Fruit fly (Drosophila melanogaster): ENCODE results near the gene ppk28.

Gene ppk28

dm6 chrX:16803299-16803698, 2.6 kb upstream of the ppk28 start, which contains the start of the genes Rai1 and CG13005 (continued):
- TF ChIP-seq shn (GFP tag; optimal IDR thresholded peaks at IDR 0.05) (no peak), CG7271 (tag; optimal IDR thresholded peaks at IDR 0.05) (no peak)

DNA sequence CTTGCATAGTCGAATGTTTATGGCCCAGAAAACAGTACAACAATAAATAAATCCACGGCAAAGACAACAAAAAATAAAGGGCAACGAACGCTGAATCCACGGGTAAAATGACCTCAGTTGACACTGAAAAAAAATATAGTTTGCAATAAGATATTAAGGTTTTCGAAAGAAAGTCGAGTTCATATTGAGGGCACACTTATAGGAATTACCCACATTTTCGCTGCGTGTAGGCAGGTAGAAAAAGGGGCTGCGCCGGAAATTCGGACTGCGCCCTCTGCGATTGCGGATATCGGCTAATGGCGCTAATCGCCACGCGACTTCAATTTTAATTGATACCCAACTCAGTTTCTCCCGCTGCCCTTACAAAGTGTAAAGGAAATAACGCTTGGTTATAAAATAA, 2.8 kb downstream of the ppk28 start:
- peak; percentile 5 for TF ChIP-seq Oli (tag; optimal IDR thresholded peaks at IDR 0.05)
- TF ChIP-seq Dp (GFP tag; optimal IDR thresholded peaks at IDR 0.05) = no peak
- TF ChIP-seq CG6689 (GFP tag; IDR thresholded peaks at IDR 0.05) = 0 out of 2 replicates have a peak, but pooled peaks have one; percentile 10
- TF ChIP-seq lilli (GFP tag; optimal IDR thresholded peaks at IDR 0.05) = peak; percentile 4
- TF ChIP-seq ATbp (GFP tag; optimal IDR thresholded peaks at IDR 0.05) = peak; percentile 2
- TF ChIP-seq klu (GFP tag; IDR thresholded peaks at IDR 0.05) = no peak
- TF ChIP-seq row (GFP tag; IDR thresholded peaks at IDR 0.05) = peak; percentile 27; the same call in 1 of the 3 replicates
- TF ChIP-seq CG12391 (tag; optimal IDR thresholded peaks at IDR 0.05) = no peak
- 0 out of 3 replicates have a peak, but pooled peaks have one; percentile 19 for TF ChIP-seq dysf (GFP tag; IDR thresholded peaks at IDR 0.05)
- TF ChIP-seq wek (GFP tag; optimal IDR thresholded peaks at IDR 0.05) = no peak
- TF ChIP-seq Sry-β (GFP tag; optimal IDR thresholded peaks at IDR 0.05) = no peak
- peak; percentile 24 for TF ChIP-seq dmrt99B (tag; optimal IDR thresholded peaks at IDR 0.05)
- peak; percentile 14; the same call in 1 of the 2 replicates for TF ChIP-seq Atf6 (GFP tag; IDR thresholded peaks at IDR 0.05)
- peak; percentile 1 for TF ChIP-seq CG11504 (tag; optimal IDR thresholded peaks at IDR 0.05)
- TF ChIP-seq CG14441 (GFP tag; IDR thresholded peaks at IDR 0.05) = peak; percentile 20; the same call in 1 of the 2 replicates
- TF ChIP-seq Abd-B (GFP tag; optimal IDR thresholded peaks at IDR 0.05) = no peak
- 0 out of 3 replicates have a peak, but pooled peaks have one; percentile 13 for TF ChIP-seq H15 (GFP tag; IDR thresholded peaks at IDR 0.05)
- TF ChIP-seq Dip2 (GFP tag; IDR thresholded peaks at IDR 0.05) = no peak
- peak; percentile 42 for TF ChIP-seq cad (GFP tag; optimal IDR thresholded peaks at IDR 0.05)
- peak; percentile 54 for TF ChIP-seq zf30C (GFP tag; optimal IDR thresholded peaks at IDR 0.05)
- TF ChIP-seq esg (GFP tag; conservative IDR thresholded peaks at IDR 0.05) = 0 out of 2 replicates have a peak, but pooled peaks have one; percentile 13
- 0 out of 3 replicates have a peak, but pooled peaks have one; percentile 40 for TF ChIP-seq Optix (GFP tag; IDR thresholded peaks at IDR 0.05)
- peak; percentile 35 for TF ChIP-seq CG7839 (tag; optimal IDR thresholded peaks at IDR 0.05)
- TF ChIP-seq NK7.1 (GFP tag; optimal IDR thresholded peaks at IDR 0.05) = no peak
- TF ChIP-seq sug (tag; optimal IDR thresholded peaks at IDR 0.05) = no peak
- no peak for TF ChIP-seq Nf-YB (GFP tag; optimal IDR thresholded peaks at IDR 0.05)
- peak; percentile 70 for TF ChIP-seq Ets65A (GFP tag)
- TF ChIP-seq Dip3 (GFP tag; optimal IDR thresholded peaks at IDR 0.05) = peak; percentile 18
- peak; percentile 11 for TF ChIP-seq bab2 (GFP tag; optimal IDR thresholded peaks at IDR 0.05)
- TF ChIP-seq Gug (GFP tag; IDR thresholded peaks at IDR 0.05) = 0 out of 4 replicates have a peak, but pooled peaks have one; percentile 23
- peak; percentile 8 for TF ChIP-seq CG7556 (GFP tag; optimal IDR thresholded peaks at IDR 0.05)
- no peak for TF ChIP-seq ash1 (GFP tag; optimal IDR thresholded peaks at IDR 0.05)
- TF ChIP-seq Med (GFP tag) = peak; percentile 75
- TF ChIP-seq Rfx (GFP tag; IDR thresholded peaks at IDR 0.05) = 0 out of 2 replicates have a peak, but pooled peaks have one; percentile 12
- peak; percentile 23; the same call in 1 of the 2 replicates for TF ChIP-seq Rx (GFP tag; IDR thresholded peaks at IDR 0.05)
- TF ChIP-seq CG32532 (GFP tag; IDR thresholded peaks at IDR 0.05) = peak; percentile 14; the same call in 1 of the 2 replicates
- TF ChIP-seq zfh1 (GFP tag; IDR thresholded peaks at IDR 0.05) = no peak

DNA sequence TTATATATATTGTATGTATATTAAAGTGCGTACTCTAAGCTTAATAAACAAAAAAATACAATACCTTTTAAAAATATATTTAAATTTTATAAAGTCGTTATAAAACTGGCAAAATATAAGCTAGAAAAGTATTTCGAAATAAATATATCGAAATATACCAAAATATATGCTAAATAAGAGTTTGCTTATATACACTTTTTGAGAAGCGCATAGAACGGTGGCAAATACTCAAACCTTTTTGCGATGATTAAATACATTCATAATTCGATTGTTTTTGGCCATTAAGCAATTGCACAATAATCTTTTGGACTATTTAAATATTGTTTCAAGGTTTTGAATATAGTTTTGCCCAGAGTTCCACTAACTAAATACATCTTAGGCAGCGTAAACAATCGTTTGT, 3.2 kb downstream of the ppk28 start:
- TF ChIP-seq CG2889 (GFP tag; IDR thresholded peaks at IDR 0.05) = no peak
- TF ChIP-seq Awh (GFP tag; IDR thresholded peaks at IDR 0.05) = no peak
- TF ChIP-seq CG10565 (GFP tag; optimal IDR thresholded peaks at IDR 0.05) = no peak
- TF ChIP-seq BEAF-32 (GFP tag; optimal IDR thresholded peaks at IDR 0.05) = peak; percentile 5
- TF ChIP-seq gfzf (GFP tag; optimal IDR thresholded peaks at IDR 0.05) = peak; percentile 15
- TF ChIP-seq Fer2 (tag; optimal IDR thresholded peaks at IDR 0.05) = no peak
- TF ChIP-seq CG17829 (tag; optimal IDR thresholded peaks at IDR 0.05) = peak; percentile 99
- TF ChIP-seq knrl (GFP tag; IDR thresholded peaks at IDR 0.05; ENCODE audit: partially characterized antibody) = no peak
- TF ChIP-seq CG1603 (tag; optimal IDR thresholded peaks at IDR 0.05) = no peak
- peak; percentile 47 for TF ChIP-seq stwl (tag; optimal IDR thresholded peaks at IDR 0.05)
- TF ChIP-seq CG10209 (GFP tag; optimal IDR thresholded peaks at IDR 0.05) = no peak
- no peak for TF ChIP-seq CG12219 (GFP tag; optimal IDR thresholded peaks at IDR 0.05)

Data from whole organism, embryonic.